Worm (Caenorhabditis elegans) whole organism, L4 larva: ENCODE data around the gene dhs-20.
A peak's percentile ranks its signal among the peaks of the same experiment; 100 is the strongest.

Source experiments
- F26F4.8 ChIP-seq: fragments of 200-800 bp; sonication (Bioruptor generic); conservative IDR thresholded peaks from 2 replicates; pipeline ENCODE4 v1.3.6; 2022; ENCODE audit warnings: missing genetic modification characterization, missing compliant biosample characterization
- F44E2.7 ChIP-seq: fragments of 200-800 bp; sonication (Bioruptor generic); IDR thresholded peaks from 2 replicates; pipeline ENCODE4 v2.1.2; 2022; ENCODE audit warnings: missing genetic modification characterization, missing compliant biosample characterization
- F49E8.2 ChIP-seq: sonication (generic microtip); optimal IDR thresholded peaks from 2 replicates; lab custom pipeline; 2016; ENCODE audit warnings: missing compliant biosample characterization, mild to moderate bottlenecking, missing genetic modification characterization, borderline replicate concordance
- Y48G9A.11 ChIP-seq: fragments of 200-800 bp; sonication (Bioruptor generic); IDR thresholded peaks from 2 replicates; pipeline ENCODE4 v1.3.6; 2022; ENCODE audit warnings: missing genetic modification reagents, missing genetic modification characterization, missing compliant biosample characterization
- aly-2 ChIP-seq: sonication (generic microtip); optimal IDR thresholded peaks from 2 replicates; lab custom pipeline; 2018; ENCODE audit warnings: missing biosample characterization, missing genetic modification characterization
- ama-1 ChIP-seq: fragments of 150-350 bp; optimal IDR thresholded peaks from 2 replicates; lab custom pipeline; 2014; ENCODE audit warnings: inconsistent platforms, mixed read lengths
- arid-1 ChIP-seq: fragments of 200-800 bp; sonication (Bioruptor generic); conservative IDR thresholded peaks from 2 replicates; pipeline ENCODE4 v1.3.6; 2022; ENCODE audit warnings: missing genetic modification reagents, missing genetic modification characterization, missing compliant biosample characterization
- ceh-20 ChIP-seq: fragments of 200-800 bp; sonication (Bioruptor generic); IDR thresholded peaks from 2 replicates; pipeline ENCODE4 v1.3.6; 2022; ENCODE audit warnings: missing genetic modification reagents, missing genetic modification characterization, missing compliant biosample characterization
- ceh-44 ChIP-seq: fragments of 200-800 bp; sonication (Bioruptor generic); IDR thresholded peaks from 2 replicates; pipeline ENCODE4 v1.3.6; 2022; ENCODE audit warnings: missing genetic modification reagents, missing genetic modification characterization, missing compliant biosample characterization
- cey-2 ChIP-seq: sonication (generic microtip); optimal IDR thresholded peaks from 3 replicates; lab custom pipeline; 2017; ENCODE audit warnings: missing genetic modification characterization, mild to moderate bottlenecking, missing compliant biosample characterization, antibody characterized with exemption, borderline replicate concordance; ENCODE audit not compliant: insufficient read depth
- dmd-6 ChIP-seq: fragments of 200-800 bp; sonication (Bioruptor generic); IDR thresholded peaks from 2 replicates; pipeline ENCODE4 v1.3.6; 2022; ENCODE audit warnings: missing genetic modification reagents, missing genetic modification characterization, missing compliant biosample characterization
- dmd-8 ChIP-seq: fragments of 200-800 bp; sonication (Bioruptor generic); IDR thresholded peaks from 2 replicates; pipeline ENCODE4 v1.3.6; 2022; ENCODE audit warnings: missing genetic modification characterization, missing compliant biosample characterization
- dmd-9 ChIP-seq: fragments of 200-800 bp; sonication (Bioruptor generic); IDR thresholded peaks from 2 replicates; pipeline ENCODE4 v1.3.6; 2022; ENCODE audit warnings: missing genetic modification reagents, missing genetic modification characterization, missing compliant biosample characterization
- fos-1 ChIP-seq: fragments of 150-350 bp; optimal IDR thresholded peaks from 2 replicates; lab custom pipeline; 2014; ENCODE audit warnings: missing biosample characterization, missing genetic modification characterization
- jun-1 ChIP-seq: fragments of 150-350 bp; optimal IDR thresholded peaks from 2 replicates; lab custom pipeline; 2014; ENCODE audit warnings: missing biosample characterization, missing genetic modification reagents, missing genetic modification characterization
- lin-1 ChIP-seq: fragments of 200-800 bp; sonication (Bioruptor generic); IDR thresholded peaks from 2 replicates; pipeline ENCODE4 v1.3.6; 2022; ENCODE audit warnings: missing genetic modification reagents, missing genetic modification characterization, missing compliant biosample characterization
- lin-15B ChIP-seq: fragments of 150-350 bp; sonication (generic microtip); optimal IDR thresholded peaks from 3 replicates; lab custom pipeline; 2014; ENCODE audit warnings: missing biosample characterization, missing genetic modification characterization
- lin-29 ChIP-seq: fragments of 200-800 bp; sonication (Bioruptor generic); IDR thresholded peaks from 2 replicates; pipeline ENCODE4 v1.3.6; 2022; ENCODE audit warnings: missing genetic modification reagents, missing genetic modification characterization, missing compliant biosample characterization
- lin-39 ChIP-seq: fragments of 150-350 bp; optimal IDR thresholded peaks from 2 replicates; lab custom pipeline; 2014; ENCODE audit warnings: missing biosample characterization, missing genetic modification reagents, missing genetic modification characterization
- madf-5 ChIP-seq, 2 experiments: fragments of 200-800 bp; sonication (Bioruptor generic); IDR thresholded peaks; 2 replicates each; pipeline ENCODE4 v1.3.6; 2022; ENCODE audit warnings: missing compliant biosample characterization in 2 of 2, missing genetic modification characterization in 2 of 2
- madf-9 ChIP-seq: fragments of 200-800 bp; sonication (Bioruptor generic); conservative IDR thresholded peaks from 2 replicates; pipeline ENCODE4 v1.3.6; 2022; ENCODE audit warnings: missing genetic modification reagents, missing genetic modification characterization, missing compliant biosample characterization
- mep-1 ChIP-seq: fragments of 150-350 bp; sonication (generic microtip); optimal IDR thresholded peaks from 3 replicates; lab custom pipeline; 2014; ENCODE audit warnings: missing biosample characterization, missing genetic modification characterization
- mxl-2 ChIP-seq: fragments of 200-800 bp; sonication (Bioruptor generic); conservative IDR thresholded peaks from 2 replicates; pipeline ENCODE4 v1.3.6; 2022; ENCODE audit warnings: missing genetic modification reagents, missing genetic modification characterization, missing compliant biosample characterization
- mxl-3 ChIP-seq: fragments of 200-800 bp; sonication (Bioruptor generic); optimal IDR thresholded peaks from 2 replicates; lab custom pipeline; 2018; ENCODE audit warnings: mild to moderate bottlenecking, missing genetic modification characterization, missing compliant biosample characterization
- nhr-10 ChIP-seq: fragments of 150-350 bp; optimal IDR thresholded peaks from 2 replicates; lab custom pipeline; 2014; ENCODE audit warnings: missing biosample characterization, missing genetic modification characterization
- nhr-11 ChIP-seq: fragments of 150-350 bp; optimal IDR thresholded peaks from 2 replicates; lab custom pipeline; 2014; ENCODE audit warnings: missing biosample characterization, missing genetic modification characterization
- nhr-237 ChIP-seq: sonication (generic microtip); optimal IDR thresholded peaks from 2 replicates; lab custom pipeline; 2017; ENCODE audit warnings: missing biosample characterization, missing genetic modification characterization
- nhr-28 ChIP-seq: fragments of 150-350 bp; optimal IDR thresholded peaks from 2 replicates; lab custom pipeline; 2014; ENCODE audit warnings: missing biosample characterization, missing genetic modification characterization
- nhr-48 ChIP-seq: sonication (generic microtip); optimal IDR thresholded peaks from 2 replicates; lab custom pipeline; 2016; ENCODE audit warnings: mild to moderate bottlenecking, missing genetic modification characterization, missing compliant biosample characterization
- nhr-6 ChIP-seq: fragments of 150-350 bp; optimal IDR thresholded peaks from 2 replicates; lab custom pipeline; 2014; ENCODE audit warnings: missing biosample characterization, missing genetic modification characterization
- pha-4 ChIP-seq, 2 experiments: fragments of 150-350 bp in 1 of 2; fragments of 200-800 bp in 1 of 2; sonication (Bioruptor generic) in 1 of 2; IDR thresholded peaks in 1 of 2; optimal IDR thresholded peaks in 1 of 2; 2 replicates each; pipeline versions ENCODE4 v1.3.6 to Lab custom; 2014 to 2022; ENCODE audit warnings: missing genetic modification characterization in 2 of 2, missing genetic modification reagents in 2 of 2, missing biosample characterization in 1 of 2, missing compliant biosample characterization in 1 of 2
- pqm-1 ChIP-seq: sonication (generic microtip); optimal IDR thresholded peaks from 2 replicates; lab custom pipeline; 2017; ENCODE audit warnings: missing biosample characterization, missing genetic modification characterization
- saeg-2 ChIP-seq: fragments of 200-800 bp; sonication (Bioruptor generic); IDR thresholded peaks from 2 replicates; pipeline ENCODE4 v1.3.6; 2022; ENCODE audit warnings: missing genetic modification reagents, missing genetic modification characterization, missing compliant biosample characterization
- skn-1 ChIP-seq: fragments of 150-350 bp; optimal IDR thresholded peaks from 2 replicates; lab custom pipeline; 2014; ENCODE audit warnings: missing biosample characterization, missing genetic modification characterization
- snpc-4 ChIP-seq: fragments of 150-350 bp; optimal IDR thresholded peaks from 2 replicates; lab custom pipeline; 2014; ENCODE audit warnings: missing biosample characterization, missing genetic modification characterization
- spr-3 ChIP-seq: fragments of 200-800 bp; sonication (Bioruptor generic); optimal IDR thresholded peaks from 2 replicates; lab custom pipeline; 2018; ENCODE audit warnings: mild to moderate bottlenecking, missing genetic modification characterization, missing compliant biosample characterization
- ztf-7 ChIP-seq: fragments of 150-350 bp; optimal IDR thresholded peaks from 2 replicates; lab custom pipeline; 2014; ENCODE audit warnings: missing biosample characterization, missing genetic modification characterization

dhs-20 gene

ce11 chrV:11589433-11589832 lies 14.9 kb downstream of the dhs-20 start, which contains the start of gene srx-82:
TSS of gene srx-82 (plus strand) at chrV:11589733.
- TF ChIP-seq mep-1 (tag; lab: Kevin White, UChicago) (no peak), lin-39 (no peak), ztf-7 (tag; lab: Kevin White, UChicago) (no peak), fos-1 (tag; lab: Kevin White, UChicago) (no peak), ceh-20 (GFP tag; lab: Robert Waterston, UW) (no peak), nhr-11 (tag; lab: Kevin White, UChicago) (no peak), F44E2.7 (GFP tag; lab: Robert Waterston, UW) (no peak), mxl-2 (GFP tag; lab: Robert Waterston, UW) (no peak), nhr-10 (no peak), spr-3 (GFP tag; lab: Kevin White, UChicago) (no peak), F26F4.8 (GFP tag; lab: Robert Waterston, UW) (no peak), ceh-44 (no peak), madf-5 (GFP tag; IDR thresholded peaks at IDR 0.05; lab: Robert Waterston, UW) (no peak), cey-2 (tag; lab: Kevin White, UChicago) (no peak), dmd-8 (no peak), jun-1 (tag; lab: Kevin White, UChicago) (no peak), dmd-6 (GFP tag; lab: Robert Waterston, UW) (no peak)
- TF ChIP-seq, all 104 proteins: peak for 0

ce11 chrV:11585122-11585521 lies 19.2 kb downstream of the dhs-20 start:
- peak; percentile 83 for TF ChIP-seq snpc-4 (tag; lab: Kevin White, UChicago)
- peak; percentile 2 for TF ChIP-seq ztf-7 (tag; lab: Kevin White, UChicago)
- TF ChIP-seq lin-39: no peak
- TF ChIP-seq lin-1 (GFP tag; lab: Robert Waterston, UW): no peak
- 0 out of 2 replicates have a peak, but pooled peaks have one; percentile 25 for TF ChIP-seq saeg-2 (GFP tag; lab: Robert Waterston, UW)
- TF ChIP-seq lin-15B (tag; lab: Kevin White, UChicago): no peak
- peak; percentile 73 for TF ChIP-seq F49E8.2 (tag; lab: Kevin White, UChicago)
- no peak for TF ChIP-seq madf-9 (GFP tag; lab: Robert Waterston, UW)
- 0 out of 2 replicates have a peak, but pooled peaks have one; percentile 34 for TF ChIP-seq pha-4 (GFP tag; IDR thresholded peaks at IDR 0.05; lab: Robert Waterston, UW)
- no peak for TF ChIP-seq pha-4 (tag; optimal IDR thresholded peaks at IDR 0.05; lab: Kevin White, UChicago)
- TF ChIP-seq skn-1 (tag; lab: Kevin White, UChicago): no peak
- TF ChIP-seq mxl-3 (GFP tag; lab: Kevin White, UChicago): peak; percentile 36

- TF ChIP-seq dmd-8: no peak
- TF ChIP-seq aly-2 (tag; lab: Kevin White, UChicago): no peak
- no peak for TF ChIP-seq nhr-28
- TF ChIP-seq lin-29 (GFP tag; lab: Robert Waterston, UW): no peak
- TF ChIP-seq Y48G9A.11 (GFP tag; lab: Robert Waterston, UW): no peak
- no peak for TF ChIP-seq nhr-48
- no peak for TF ChIP-seq pqm-1
- no peak for TF ChIP-seq dmd-9 (GFP tag; lab: Robert Waterston, UW)
- no peak for TF ChIP-seq ztf-7 (tag; lab: Kevin White, UChicago)
Observed at ce11 chrV:11583212-11583611, 21.2 kb downstream of the dhs-20 start, which contains the start of gene srx-88. TSS of gene srx-88 (plus strand) at chrV:11583512.

DNA sequence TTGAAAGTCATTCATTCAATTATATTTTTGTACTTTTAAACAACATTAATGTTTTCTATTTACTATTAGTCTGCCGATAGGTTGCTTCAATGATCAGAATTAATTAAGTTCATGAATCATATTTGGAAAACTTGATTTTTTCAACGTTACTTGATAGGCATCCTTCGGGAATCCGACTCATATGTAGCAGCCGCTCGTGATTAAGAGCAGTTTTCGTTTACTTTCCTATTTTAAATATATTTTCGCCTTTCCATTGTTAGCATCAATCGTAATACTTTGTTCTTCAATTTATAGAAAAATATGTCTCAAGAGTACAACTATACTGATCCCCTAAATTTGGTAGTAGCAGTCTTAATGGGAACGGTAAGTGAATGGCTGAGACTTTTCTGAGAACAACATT lies 23.5 kb downstream of the dhs-20 start, which contains the start of gene srx-90:
TSS of gene srx-90 (plus strand) at position 301 of the 400 bp plus-strand sequence.
- no peak for TF ChIP-seq pqm-1
- no peak for TF ChIP-seq ceh-20 (GFP tag; lab: Robert Waterston, UW)
- no peak for TF ChIP-seq nhr-237
- no peak for TF ChIP-seq nhr-6 (tag; lab: Kevin White, UChicago)
- no peak for TF ChIP-seq ama-1 (lab: Kevin White, UChicago)
- TF ChIP-seq arid-1 (GFP tag; lab: Robert Waterston, UW): no peak
